Worm (Caenorhabditis elegans): Measurements from ENCODE around the gene ZK1010.8.

Gene ZK1010.8

DNA sequence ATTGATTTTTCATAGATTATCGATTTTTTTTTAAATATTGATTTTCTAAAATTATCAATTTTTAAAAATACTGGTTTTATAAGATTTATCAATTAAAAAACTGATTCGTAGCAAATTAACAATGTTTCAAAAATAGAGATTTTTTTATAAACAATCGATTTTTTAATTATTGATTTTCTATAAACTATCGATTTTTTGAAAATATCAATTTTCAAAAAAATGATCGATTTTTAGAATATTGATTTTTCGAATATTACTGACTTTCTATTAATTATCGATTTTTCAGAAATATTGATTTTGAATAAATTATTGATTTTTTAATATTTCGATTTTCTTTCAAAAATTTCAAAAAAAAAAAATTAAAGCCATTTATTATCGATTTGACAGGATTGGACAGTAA lies 47.9 kb downstream of the ZK1010.8 start:
- TF ChIP-seq skn-1 (tag; optimal IDR thresholded peaks at IDR 0.05) (no peak), unc-130 (tag; optimal IDR thresholded peaks at IDR 0.05) (no peak), nhr-77 (tag; optimal IDR thresholded peaks at IDR 0.05) (no peak), sup-37 (GFP tag; optimal IDR thresholded peaks at IDR 0.05) (no peak), xbp-1 (tag; optimal IDR thresholded peaks at IDR 0.05) (no peak), Y116A8C.19 (tag; optimal IDR thresholded peaks at IDR 0.05; ENCODE audit: borderline replicate concordance) (no peak)

DNA sequence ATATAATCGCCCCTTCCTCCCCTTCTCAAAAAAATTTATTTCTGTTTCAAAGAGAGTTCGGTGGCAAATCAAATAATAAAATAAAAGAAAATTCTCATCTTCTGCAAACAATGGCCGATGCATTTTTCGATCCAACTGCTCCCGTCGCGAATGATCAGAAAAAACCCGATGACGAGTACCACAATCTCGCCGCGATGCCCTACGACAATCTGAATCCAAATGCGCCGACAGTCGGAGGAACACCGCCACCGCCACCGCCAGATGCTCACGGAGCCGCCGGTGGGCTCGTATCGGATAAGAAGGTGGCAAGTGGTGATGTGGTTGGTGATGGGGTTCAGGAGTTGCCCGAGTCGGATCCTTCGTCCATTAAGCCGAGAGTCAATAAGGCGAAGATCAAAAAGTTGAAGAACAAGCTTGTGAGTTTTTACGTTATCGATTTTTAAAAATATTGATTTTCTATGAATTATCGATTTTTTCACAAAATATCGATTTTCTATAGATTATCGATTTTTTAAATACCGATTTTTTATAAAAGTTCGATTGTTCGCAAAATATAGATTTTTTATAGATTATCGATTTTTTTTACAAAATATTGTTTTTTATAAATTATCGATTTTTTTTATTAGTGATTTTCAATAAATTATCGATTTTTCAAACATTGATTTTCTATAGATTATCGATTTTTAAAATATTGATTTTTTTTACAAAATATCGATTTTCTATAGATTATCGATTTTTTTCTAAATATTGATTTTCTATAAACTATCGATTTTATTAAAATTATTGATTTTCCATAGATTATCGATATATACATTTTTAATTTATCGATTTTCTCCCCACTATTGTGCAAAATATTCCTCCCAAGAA lies 48.9 kb downstream of the ZK1010.8 start, which contains the start of gene Y39E4A.1:
Y39E4A.1 (plus strand) TSS at position 51 of the 867 bp plus-strand sequence.
- TF ChIP-seq mef-2 (tag; optimal IDR thresholded peaks at IDR 0.05): no peak
- no peak for TF ChIP-seq ceh-63 (GFP tag; optimal IDR thresholded peaks at IDR 0.05)
- no peak for TF ChIP-seq sox-4 (tag; optimal IDR thresholded peaks at IDR 0.05)
